Worm (Caenorhabditis elegans): Measurements from ENCODE around the gene pdha-1.

pdha-1 gene

DNA sequence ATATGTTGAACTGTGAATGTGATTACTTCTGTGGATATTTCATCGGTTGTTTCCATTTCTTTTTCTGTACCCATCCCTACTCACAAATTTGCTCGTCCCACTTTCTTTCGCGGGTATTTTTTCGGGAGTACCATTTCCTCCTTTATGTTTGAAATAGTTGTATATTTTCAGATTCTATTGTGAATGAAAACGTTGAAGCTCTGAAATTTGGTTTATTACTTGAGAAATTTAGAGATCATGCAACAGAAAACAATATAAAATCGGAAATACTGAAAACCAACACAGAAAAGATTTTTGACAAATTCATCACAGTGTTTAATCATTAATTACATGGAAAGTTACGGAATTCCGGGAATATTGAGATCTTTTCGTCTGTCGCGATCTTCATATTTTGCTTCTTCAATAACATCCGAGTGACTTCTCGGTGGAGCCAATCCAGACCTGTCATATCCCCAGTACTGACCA lies 45.5 kb upstream of the pdha-1 start (continued):
- TF ChIP-seq nfyb-1 (GFP tag; IDR thresholded peaks at IDR 0.05) (peak; percentile 71), hrde-1 (tag; optimal IDR thresholded peaks at IDR 0.05; ENCODE audit: borderline replicate concordance) (no peak), nhr-120 (GFP tag; IDR thresholded peaks at IDR 0.05) (no peak), athp-1 (tag; optimal IDR thresholded peaks at IDR 0.05) (peak; percentile 60), Y95B8A.8 (GFP tag; IDR thresholded peaks at IDR 0.05) (peak; percentile 68; the same call in 1 of the 2 replicates), chd-7 (tag; optimal IDR thresholded peaks at IDR 0.05) (peak; percentile 61), nfya-1 (tag; optimal IDR thresholded peaks at IDR 0.05; ENCODE audit: borderline replicate concordance, insufficient read depth) (no peak), mxl-1 (tag; optimal IDR thresholded peaks at IDR 0.05) (no peak), ceh-40 (GFP tag; IDR thresholded peaks at IDR 0.05) (peak; percentile 57; the same call in 1 of the 2 replicates), ceh-27 (GFP tag; optimal IDR thresholded peaks at IDR 0.05) (no peak), rcor-1 (GFP tag; IDR thresholded peaks at IDR 0.05) (peak; percentile 43; the same call in 1 of the 2 replicates), gei-17 (GFP tag; optimal IDR thresholded peaks at IDR 0.05) (no peak), nhr-80 (tag; optimal IDR thresholded peaks at IDR 0.05) (no peak), zim-3 (tag; optimal IDR thresholded peaks at IDR 0.05) (peak; percentile 9), lin-54 (GFP tag; optimal IDR thresholded peaks at IDR 0.05) (no peak), hmg-20 (GFP tag; IDR thresholded peaks at IDR 0.05) (no peak), F22D6.2 (tag; optimal IDR thresholded peaks at IDR 0.05) (no peak), sea-2 (GFP tag; IDR thresholded peaks at IDR 0.05) (no peak), attf-6 (GFP tag; IDR thresholded peaks at IDR 0.05) (peak; percentile 56; the same call in 1 of the 2 replicates), F10E7.11 (tag; optimal IDR thresholded peaks at IDR 0.05) (no peak), ceh-58 (GFP tag; IDR thresholded peaks at IDR 0.05) (no peak), lsy-27 (tag; optimal IDR thresholded peaks at IDR 0.05; ENCODE audit: borderline replicate concordance, insufficient read depth) (no peak), tlf-1 (GFP tag; optimal IDR thresholded peaks at IDR 0.05) (peak; percentile 67), dox-1 (GFP tag; IDR thresholded peaks at IDR 0.05) (peak; percentile 31; the same call in 1 of the 2 replicates), F49E8.2 (tag; optimal IDR thresholded peaks at IDR 0.05; ENCODE audit: insufficient read depth) (peak; percentile 31), nfya-2 (GFP tag; IDR thresholded peaks at IDR 0.05) (no peak), B0035.1 (tag; optimal IDR thresholded peaks at IDR 0.05) (no peak), lsl-1 (GFP tag; optimal IDR thresholded peaks at IDR 0.05) (peak; percentile 23), F33H1.4 (GFP tag; IDR thresholded peaks at IDR 0.05) (no peak), ztf-6 (GFP tag; IDR thresholded peaks at IDR 0.05) (no peak), mcd-1 (GFP tag; IDR thresholded peaks at IDR 0.05) (0 out of 2 replicates have a peak, but pooled peaks have one; percentile 21), ztf-26 (tag; optimal IDR thresholded peaks at IDR 0.05) (peak; percentile 55), madf-3 (GFP tag; IDR thresholded peaks at IDR 0.05) (no peak), ztf-25 (GFP tag; IDR thresholded peaks at IDR 0.05) (0 out of 2 replicates have a peak, but pooled peaks have one; percentile 22), atf-7 (tag; optimal IDR thresholded peaks at IDR 0.05) (peak; percentile 45), nhr-179 (tag; optimal IDR thresholded peaks at IDR 0.05) (no peak), ztf-18 (tag; optimal IDR thresholded peaks at IDR 0.05) (no peak), lin-35 (GFP tag; optimal IDR thresholded peaks at IDR 0.05) (no peak), rec-8 (tag; optimal IDR thresholded peaks at IDR 0.05) (no peak), die-1 (tag; optimal IDR thresholded peaks at IDR 0.05) (peak; percentile 22), attf-3 (GFP tag; conservative IDR thresholded peaks at IDR 0.05) (no peak), hlh-26 (GFP tag; conservative IDR thresholded peaks at IDR 0.05) (no peak), snpc-1.1 (tag; optimal IDR thresholded peaks at IDR 0.05; ENCODE audit: insufficient read depth) (no peak), egl-18 (GFP tag; IDR thresholded peaks at IDR 0.05) (no peak), rpc-1 (optimal IDR thresholded peaks at IDR 0.05) (no peak), rpc-1 (tag; optimal IDR thresholded peaks at IDR 0.05) (no peak), hsf-1 (GFP tag; IDR thresholded peaks at IDR 0.05) (no peak), F55B11.4 (tag; optimal IDR thresholded peaks at IDR 0.05; ENCODE audit: borderline replicate concordance, insufficient read depth) (no peak)
